Worm (Caenorhabditis elegans): ENCODE measurements around the gene T27F7.12.

- no peak for TF ChIP-seq aly-2 (tag; optimal IDR thresholded peaks at IDR 0.05)
- no peak for TF ChIP-seq nhr-21 (tag; optimal IDR thresholded peaks at IDR 0.05)
- no peak for TF ChIP-seq nhr-77 (tag; optimal IDR thresholded peaks at IDR 0.05)
- no peak for TF ChIP-seq mab-5 (tag; optimal IDR thresholded peaks at IDR 0.05)
- no peak for TF ChIP-seq zag-1 (tag; optimal IDR thresholded peaks at IDR 0.05)
- TF ChIP-seq blmp-1 (tag; optimal IDR thresholded peaks at IDR 0.05; ENCODE audit: insufficient read depth), result no peak
- no peak for TF ChIP-seq unc-62 (GFP tag; optimal IDR thresholded peaks at IDR 0.05)
- TF ChIP-seq elt-1 (tag; optimal IDR thresholded peaks at IDR 0.05), result no peak
- no peak for TF ChIP-seq unc-55 (GFP tag; optimal IDR thresholded peaks at IDR 0.05)
- TF ChIP-seq ztf-1 (GFP tag; conservative IDR thresholded peaks at IDR 0.05), result no peak
- TF ChIP-seq gmeb-1 (tag; optimal IDR thresholded peaks at IDR 0.05), result no peak
- no peak for TF ChIP-seq alr-1 (tag; optimal IDR thresholded peaks at IDR 0.05)
- no peak for TF ChIP-seq elt-3 (tag; optimal IDR thresholded peaks at IDR 0.05)
- TF ChIP-seq snpc-4 (tag; optimal IDR thresholded peaks at IDR 0.05), result no peak
These were observed at the start of gene T27F7.12 for ce11 chrII:4989802-4990201.

Measured in whole organism, L2 larva.